Worm (Caenorhabditis elegans) whole organism, L3 larva: Measurements from ENCODE around the gene thn-4.

ENCODE experiments used
- egl-27 ChIP-seq: sonication (generic microtip); optimal IDR thresholded peaks from 4 replicates; lab custom pipeline; 2017; ENCODE audit warnings: missing biosample characterization, missing genetic modification reagents, missing genetic modification characterization
- elt-1 ChIP-seq: fragments of 150-350 bp; optimal IDR thresholded peaks from 2 replicates; lab custom pipeline; 2014; ENCODE audit warnings: missing biosample characterization, missing genetic modification characterization
- nhr-11 ChIP-seq: fragments of 150-350 bp; optimal IDR thresholded peaks from 2 replicates; lab custom pipeline; 2014; ENCODE audit warnings: missing biosample characterization, missing genetic modification characterization
- nhr-237 ChIP-seq: fragments of 150-350 bp; optimal IDR thresholded peaks from 2 replicates; lab custom pipeline; 2014; ENCODE audit warnings: missing biosample characterization, missing genetic modification characterization
- nhr-25 ChIP-seq: sonication (generic microtip); optimal IDR thresholded peaks from 2 replicates; lab custom pipeline; 2017; ENCODE audit warnings: missing biosample characterization, missing genetic modification characterization
- nhr-77 ChIP-seq: fragments of 150-350 bp; optimal IDR thresholded peaks from 2 replicates; lab custom pipeline; 2014; ENCODE audit warnings: missing biosample characterization, missing genetic modification characterization
- zag-1 ChIP-seq: fragments of 150-350 bp; optimal IDR thresholded peaks from 2 replicates; lab custom pipeline; 2014; ENCODE audit warnings: missing biosample characterization, missing genetic modification characterization

DNA sequence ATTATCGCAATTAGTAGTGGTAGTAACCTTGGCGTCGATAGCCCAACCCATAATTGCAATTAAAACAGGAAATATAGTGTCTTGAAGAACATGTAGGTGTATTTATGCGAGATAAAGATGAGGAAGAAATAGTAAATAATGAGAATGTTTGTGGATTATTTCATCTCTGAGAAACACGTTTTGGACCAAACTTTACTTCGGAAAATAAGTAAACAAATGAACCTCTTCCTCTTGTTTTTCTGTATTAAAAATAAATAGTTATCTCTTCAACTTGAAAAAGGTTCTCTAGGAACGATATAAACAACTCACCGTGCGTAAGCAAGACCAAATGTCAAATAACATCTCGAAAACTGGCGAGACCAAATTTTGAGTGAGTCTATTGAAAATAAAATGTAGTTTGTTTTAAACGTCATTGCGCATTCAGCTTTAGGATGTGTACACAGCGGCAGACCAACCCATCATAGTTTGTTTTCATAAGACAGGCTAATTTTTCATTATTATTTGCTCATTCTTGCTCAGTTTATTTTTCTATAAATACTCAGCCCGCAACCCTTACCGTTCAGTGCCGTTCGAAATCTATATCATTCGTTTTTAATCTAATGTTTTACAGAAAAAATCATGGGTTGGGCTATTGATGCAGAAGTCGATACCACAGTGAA lies 11.1 kb upstream of the thn-4 start, which contains the start of the genes F09C6.11 and F09C6.12:
- TF ChIP-seq nhr-25 (tag; lab: Kevin White, UChicago) (no peak), nhr-237 (tag; lab: Kevin White, UChicago) (no peak), elt-1 (tag; lab: Kevin White, UChicago) (no peak), nhr-11 (no peak), egl-27 (tag; lab: Kevin White, UChicago) (no peak), nhr-77 (tag; lab: Kevin White, UChicago) (no peak), zag-1 (tag; lab: Kevin White, UChicago) (no peak)
